Fruit fly (Drosophila melanogaster): ENCODE measurements around the gene CG32212.

The CG32212 gene

dm6 chr3L:19444092-19444491 is 43.3 kb upstream of the CG32212 start (continued):
- TF ChIP-seq CG16779 (GFP tag; IDR thresholded peaks at IDR 0.05), result no peak
- no peak for TF ChIP-seq seq (GFP tag; IDR thresholded peaks at IDR 0.05)
- peak; percentile 6 for TF ChIP-seq CG11504 (tag; optimal IDR thresholded peaks at IDR 0.05)
- TF ChIP-seq GATAe (GFP tag; conservative IDR thresholded peaks at IDR 0.05), result no peak
- TF ChIP-seq CG12236 (GFP tag; optimal IDR thresholded peaks at IDR 0.05), result no peak
- no peak for TF ChIP-seq CG34376 (GFP tag; optimal IDR thresholded peaks at IDR 0.05)
- no peak for TF ChIP-seq esg (GFP tag; conservative IDR thresholded peaks at IDR 0.05)
- TF ChIP-seq vvl (GFP tag; IDR thresholded peaks at IDR 0.05), result peak; percentile 15; the same call in 1 of the 2 replicates
- TF ChIP-seq p53 (GFP tag; optimal IDR thresholded peaks at IDR 0.05), result no peak
- TF ChIP-seq CG10431 (GFP tag; optimal IDR thresholded peaks at IDR 0.05), result no peak
- TF ChIP-seq fd64A (GFP tag; optimal IDR thresholded peaks at IDR 0.05), result no peak
- no peak for TF ChIP-seq kni (GFP tag; optimal IDR thresholded peaks at IDR 0.05)
- TF ChIP-seq CG13424 (tag; optimal IDR thresholded peaks at IDR 0.05), result peak; percentile 4
- TF ChIP-seq CG6654 (GFP tag; optimal IDR thresholded peaks at IDR 0.05), result no peak
- no peak for TF ChIP-seq CG18619 (GFP tag; optimal IDR thresholded peaks at IDR 0.05)
- 0 out of 2 replicates have a peak, but pooled peaks have one; percentile 47 for TF ChIP-seq HLH3B (GFP tag; IDR thresholded peaks at IDR 0.05)
- no peak for TF ChIP-seq CG13123 (GFP tag; optimal IDR thresholded peaks at IDR 0.05)
- no peak for TF ChIP-seq CG7556 (GFP tag; optimal IDR thresholded peaks at IDR 0.05)
- TF ChIP-seq Sox102F (GFP tag; optimal IDR thresholded peaks at IDR 0.05), result peak; percentile 28
- TF ChIP-seq zen (tag; optimal IDR thresholded peaks at IDR 0.05), result no peak
- TF ChIP-seq amos (GFP tag; IDR thresholded peaks at IDR 0.05; ENCODE audit: partially characterized antibody), result no peak
- no peak for TF ChIP-seq sd (tag; optimal IDR thresholded peaks at IDR 0.05)
- TF ChIP-seq CG14014 (GFP tag; IDR thresholded peaks at IDR 0.05), result 0 out of 2 replicates have a peak, but pooled peaks have one; percentile 19
- TF ChIP-seq tio (GFP tag; optimal IDR thresholded peaks at IDR 0.05), result peak; percentile 12
- TF ChIP-seq ash1 (GFP tag; optimal IDR thresholded peaks at IDR 0.05), result no peak
- no peak for TF ChIP-seq sr (GFP tag; IDR thresholded peaks at IDR 0.05)
- 0 out of 2 replicates have a peak, but pooled peaks have one; percentile 35 for TF ChIP-seq H2.0 (GFP tag; IDR thresholded peaks at IDR 0.05)
- TF ChIP-seq pum (GFP tag; optimal IDR thresholded peaks at IDR 0.05), result no peak
- TF ChIP-seq Mrtf (GFP tag; IDR thresholded peaks at IDR 0.05), result peak; percentile 33; the same call in 1 of the 3 replicates
- no peak for TF ChIP-seq CG17385 (GFP tag; optimal IDR thresholded peaks at IDR 0.05)
- no peak for TF ChIP-seq slou (GFP tag; optimal IDR thresholded peaks at IDR 0.05)
- no peak for TF ChIP-seq Lhr (GFP tag; optimal IDR thresholded peaks at IDR 0.05)
- 0 out of 2 replicates have a peak, but pooled peaks have one; percentile 20 for TF ChIP-seq CG9215 (GFP tag; IDR thresholded peaks at IDR 0.05)
- no peak for TF ChIP-seq CG3838 (GFP tag; optimal IDR thresholded peaks at IDR 0.05)
- peak; percentile 47; the same call in 1 of the 2 replicates for TF ChIP-seq ara (GFP tag; IDR thresholded peaks at IDR 0.05)
- TF ChIP-seq HmgD (GFP tag; optimal IDR thresholded peaks at IDR 0.05), result no peak
- no peak for TF ChIP-seq CG8478 (optimal IDR thresholded peaks at IDR 0.05)
- no peak for TF ChIP-seq org-1 (GFP tag; optimal IDR thresholded peaks at IDR 0.05)
- TF ChIP-seq gcm (GFP tag; optimal IDR thresholded peaks at IDR 0.05), result no peak
- TF ChIP-seq CG17568 (GFP tag; optimal IDR thresholded peaks at IDR 0.05), result no peak
- TF ChIP-seq gsb-n (tag; optimal IDR thresholded peaks at IDR 0.05), result no peak
- no peak for TF ChIP-seq pb (GFP tag; optimal IDR thresholded peaks at IDR 0.05)
- no peak for TF ChIP-seq CG2712 (tag; optimal IDR thresholded peaks at IDR 0.05)
- no peak for TF ChIP-seq Scr (GFP tag; IDR thresholded peaks at IDR 0.05; ENCODE audit: partially characterized antibody)
- no peak for TF ChIP-seq Lim3 (GFP tag; IDR thresholded peaks at IDR 0.05)
- TF ChIP-seq H15 (GFP tag; IDR thresholded peaks at IDR 0.05), result 0 out of 3 replicates have a peak, but pooled peaks have one; percentile 37
- TF ChIP-seq nerfin-1 (tag; optimal IDR thresholded peaks at IDR 0.05), result no peak
- no peak for TF ChIP-seq CG16815 (GFP tag; optimal IDR thresholded peaks at IDR 0.05)
- no peak for TF ChIP-seq D19A (tag; optimal IDR thresholded peaks at IDR 0.05)
- no peak for TF ChIP-seq CG7963 (GFP tag; IDR thresholded peaks at IDR 0.05; ENCODE audit: partially characterized antibody)
- no peak for TF ChIP-seq Side (GFP tag; optimal IDR thresholded peaks at IDR 0.05)
- TF ChIP-seq emc (GFP tag; optimal IDR thresholded peaks at IDR 0.05), result no peak
